Fruit fly (Drosophila melanogaster) Kc167 (cell line): ENCODE data around the gene tkv.

Source experiments
- Myc ChIP-seq: fragments of >200 bp; optimal IDR thresholded peaks from 2 replicates; lab custom pipeline; 2017; ENCODE audit warnings: missing external identifiers
- Sin3A ChIP-seq: fragments of >200 bp; optimal IDR thresholded peaks from 2 replicates; lab custom pipeline; 2018; ENCODE audit warnings: missing external identifiers
- h ChIP-seq: fragments of >200 bp; optimal IDR thresholded peaks from 3 replicates; lab custom pipeline; 2018; ENCODE audit warnings: missing external identifiers
- insv ChIP-seq: fragments of >200 bp; optimal IDR thresholded peaks from 3 replicates; lab custom pipeline; 2018; ENCODE audit warnings: missing external identifiers
- psq ChIP-seq: fragments of >200 bp; optimal IDR thresholded peaks from 2 replicates; lab custom pipeline; 2017; ENCODE audit warnings: missing external identifiers
- ttk ChIP-seq: sonication (Bioruptor generic); optimal IDR thresholded peaks from 2 replicates; lab custom pipeline; 2017; ENCODE audit warnings: missing external identifiers

tkv gene

DNA sequence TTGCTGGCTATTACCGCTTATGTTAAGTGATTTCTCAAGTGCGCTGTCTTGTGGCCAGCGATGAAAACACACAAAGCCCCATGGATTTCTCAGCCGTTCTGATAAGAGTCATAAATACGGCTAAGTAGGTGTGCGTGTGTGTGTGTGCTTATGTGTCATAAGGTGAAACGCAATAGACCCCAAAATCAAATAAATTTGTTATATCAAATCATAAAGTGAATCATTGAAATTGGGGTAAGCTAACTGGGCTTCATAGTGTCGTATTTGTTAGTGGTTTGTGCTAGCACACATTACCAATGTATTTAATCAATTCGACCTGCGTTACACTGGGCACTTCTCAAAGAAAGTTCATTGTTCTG, 28.4 kb upstream of the tkv start:
- TF ChIP-seq Myc (no peak), ttk (lab: Kevin White, UChicago) (no peak), psq (lab: Kevin White, UChicago) (no peak), insv (lab: Kevin White, UChicago) (no peak)

DNA sequence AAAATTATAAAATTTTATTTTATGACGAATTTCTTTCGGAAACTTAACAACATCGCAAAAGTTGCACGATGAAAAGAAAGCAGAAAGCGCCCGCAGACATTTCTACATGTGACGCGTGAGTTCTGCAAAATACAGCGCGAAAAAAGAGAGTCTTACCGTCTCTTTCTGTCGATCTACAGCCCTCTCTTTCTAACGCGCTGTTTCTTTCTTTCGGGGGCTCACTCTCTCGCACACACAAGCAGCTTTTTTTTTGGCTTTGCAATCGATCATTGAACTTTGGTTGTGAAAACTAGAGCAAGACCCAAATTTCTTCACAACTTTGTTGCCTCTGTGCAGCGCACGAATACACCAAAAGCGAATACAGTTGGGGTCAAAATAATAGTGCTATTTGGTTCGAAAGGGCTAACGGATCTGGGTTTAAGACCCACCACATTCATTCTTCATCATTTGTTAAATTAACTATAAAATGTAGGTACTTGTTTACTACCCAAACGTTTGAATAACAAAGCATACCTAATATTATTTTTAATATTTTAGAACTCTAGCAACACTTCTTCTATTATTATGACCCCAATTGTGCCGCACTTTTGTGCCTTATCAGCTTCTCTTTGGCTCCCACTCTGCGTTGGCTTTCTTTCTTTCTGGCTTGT, 27.9 kb upstream of the tkv start:
- TF ChIP-seq ttk (lab: Kevin White, UChicago): no peak
- no peak for TF ChIP-seq h
- TF ChIP-seq psq (lab: Kevin White, UChicago): no peak
- no peak for TF ChIP-seq Myc
- TF ChIP-seq insv (lab: Kevin White, UChicago): no peak
- no peak for TF ChIP-seq Sin3A

DNA sequence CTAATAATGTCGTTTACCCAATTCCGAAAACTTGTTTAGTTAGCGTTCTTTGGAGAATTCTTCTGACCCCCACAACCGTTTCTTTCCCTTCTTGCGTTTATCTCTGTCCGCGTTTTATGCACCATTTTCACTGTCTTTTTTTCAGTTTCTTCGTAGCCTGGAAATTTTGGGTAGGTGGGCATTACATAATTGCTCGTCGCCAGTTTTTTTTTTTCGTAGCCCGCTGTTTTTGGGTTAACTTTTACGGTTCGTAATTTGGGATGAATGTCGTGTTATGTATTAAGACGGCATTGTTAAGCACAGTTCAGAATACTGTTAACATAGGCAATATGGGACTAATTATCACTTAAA, 26.8 kb upstream of the tkv start:
- TF ChIP-seq Myc: no peak
- TF ChIP-seq psq (lab: Kevin White, UChicago): no peak
- TF ChIP-seq insv (lab: Kevin White, UChicago): no peak
- no peak for TF ChIP-seq h
- TF ChIP-seq ttk (lab: Kevin White, UChicago): no peak
- TF ChIP-seq Sin3A: no peak

DNA sequence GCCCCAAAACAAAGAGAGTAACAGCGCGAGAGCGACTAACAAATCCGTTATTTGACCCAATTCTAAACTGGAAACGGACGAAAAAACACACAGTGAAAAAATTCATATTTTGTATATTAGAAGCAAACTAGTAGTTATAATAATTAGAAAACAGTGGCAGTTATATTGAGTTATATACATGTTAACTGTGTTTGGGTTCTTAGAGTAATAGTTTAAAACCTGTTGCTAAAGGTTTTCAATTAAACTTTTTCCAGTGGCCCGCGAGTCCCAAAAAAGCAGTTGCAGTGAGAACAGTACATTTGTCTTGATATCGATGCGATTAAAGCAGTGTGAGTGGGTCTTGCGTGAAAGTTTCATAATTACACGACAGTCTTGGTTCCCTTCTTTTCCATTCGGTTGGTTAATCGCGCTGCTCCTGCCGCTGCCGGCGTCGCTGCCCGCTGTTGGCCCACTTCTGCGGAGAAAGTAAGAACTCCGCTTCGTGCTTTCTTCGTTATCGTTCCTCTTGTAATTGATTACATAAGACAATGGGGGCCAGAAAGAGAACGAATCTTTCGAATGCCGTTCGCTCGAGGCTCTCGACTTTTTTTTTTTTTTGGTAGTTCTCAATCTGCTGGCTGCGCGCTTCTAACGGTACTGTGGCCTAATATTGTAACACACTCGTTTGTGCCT, 26.2 kb upstream of the tkv start:
- TF ChIP-seq insv (lab: Kevin White, UChicago) (no peak), h (no peak), ttk (lab: Kevin White, UChicago) (no peak), psq (lab: Kevin White, UChicago) (no peak), Sin3A (no peak), Myc (no peak)

DNA sequence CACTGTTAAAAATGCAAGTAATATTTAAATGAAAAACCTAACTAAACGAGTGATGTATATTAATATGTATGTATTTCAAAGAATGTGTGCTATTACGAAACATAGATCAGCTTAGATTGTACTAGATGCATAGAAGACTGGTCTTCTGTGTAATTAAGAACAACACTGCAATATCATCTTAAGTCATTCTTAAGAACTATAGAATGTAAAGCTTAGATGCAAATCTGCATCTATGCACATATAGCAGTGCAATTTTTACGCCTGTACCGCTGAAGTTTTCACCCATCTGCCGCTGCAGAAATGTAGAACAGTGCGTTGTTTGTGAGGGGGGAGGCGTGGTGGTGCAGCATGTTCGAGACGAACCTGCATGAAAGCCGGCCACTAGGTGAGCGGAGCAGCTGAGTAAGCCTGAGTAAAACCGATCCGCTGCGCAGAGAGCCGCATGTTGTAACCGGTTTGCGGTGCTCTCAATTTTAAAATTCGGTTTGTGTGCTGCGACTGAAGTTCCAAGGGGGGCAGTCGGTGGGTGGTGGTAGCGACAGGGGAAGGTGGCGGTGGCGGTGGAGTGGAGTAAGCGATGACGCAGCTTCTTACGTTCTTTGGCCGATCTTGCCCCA, 25.6 kb upstream of the tkv start:
- TF ChIP-seq Myc: no peak
- no peak for TF ChIP-seq insv (lab: Kevin White, UChicago)
- no peak for TF ChIP-seq psq (lab: Kevin White, UChicago)
- TF ChIP-seq h: no peak
- no peak for TF ChIP-seq ttk (lab: Kevin White, UChicago)
- TF ChIP-seq Sin3A: no peak

DNA sequence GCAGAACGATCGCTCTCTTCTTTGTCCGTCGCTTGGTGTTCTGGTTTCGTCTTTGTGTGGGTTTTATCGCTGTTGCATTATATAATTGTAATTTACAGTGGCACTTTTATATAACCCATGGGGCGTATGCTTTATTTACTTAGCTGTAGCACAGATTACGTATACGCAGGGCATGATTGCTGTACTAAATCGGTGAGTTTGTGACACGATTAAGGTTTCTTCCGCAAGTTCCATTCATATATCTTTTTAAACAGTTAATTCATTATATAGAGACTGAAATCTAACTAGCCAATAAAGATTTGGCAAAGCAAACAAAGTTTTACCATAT, 24.0 kb upstream of the tkv start:
- TF ChIP-seq ttk (lab: Kevin White, UChicago) (no peak), insv (lab: Kevin White, UChicago) (no peak), h (no peak), Myc (no peak), Sin3A (no peak), psq (lab: Kevin White, UChicago) (no peak)

DNA sequence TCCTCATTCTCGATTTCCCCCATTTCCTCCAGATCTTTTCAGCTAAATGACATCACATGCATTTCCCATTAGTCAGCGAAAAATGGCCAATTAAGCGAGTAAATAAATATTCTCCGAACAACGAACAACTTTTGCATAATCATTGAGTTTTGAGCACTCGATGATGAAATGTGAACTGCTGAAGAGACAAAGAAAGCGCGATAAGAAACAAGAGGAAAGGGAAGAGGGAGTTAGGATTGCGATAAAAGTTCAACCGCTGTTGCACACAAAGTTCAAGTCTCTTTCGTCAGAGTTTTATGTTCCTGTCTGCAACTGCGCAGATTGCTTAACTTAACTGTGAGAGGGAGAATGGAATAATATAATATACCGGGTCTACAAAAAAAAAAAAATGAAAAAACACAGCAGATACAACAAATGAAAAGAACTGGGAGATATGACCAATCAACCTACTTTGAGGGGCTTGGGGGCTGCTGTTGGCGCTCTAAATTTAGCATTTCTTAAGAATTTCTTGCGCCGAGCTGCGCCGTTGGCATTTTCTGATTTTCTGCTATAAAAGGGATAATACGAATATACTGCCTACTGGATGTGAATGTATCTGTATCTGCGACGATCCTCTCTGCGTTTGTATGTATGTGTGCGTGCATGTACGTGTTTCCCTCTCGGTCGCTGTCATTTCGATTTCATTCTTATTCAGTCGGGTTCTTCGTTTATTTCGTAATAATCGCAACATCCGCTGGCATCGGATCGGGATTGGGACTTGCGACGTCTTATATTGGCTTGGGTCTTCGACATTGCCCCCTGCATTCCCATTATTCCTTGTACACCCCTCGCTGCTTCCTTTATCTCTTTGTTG, 23.4 kb upstream of the tkv start:
- no peak for TF ChIP-seq psq (lab: Kevin White, UChicago)
- TF ChIP-seq Myc: no peak
- TF ChIP-seq Sin3A: no peak
- TF ChIP-seq insv (lab: Kevin White, UChicago): no peak
- no peak for TF ChIP-seq h
- no peak for TF ChIP-seq ttk (lab: Kevin White, UChicago)

DNA sequence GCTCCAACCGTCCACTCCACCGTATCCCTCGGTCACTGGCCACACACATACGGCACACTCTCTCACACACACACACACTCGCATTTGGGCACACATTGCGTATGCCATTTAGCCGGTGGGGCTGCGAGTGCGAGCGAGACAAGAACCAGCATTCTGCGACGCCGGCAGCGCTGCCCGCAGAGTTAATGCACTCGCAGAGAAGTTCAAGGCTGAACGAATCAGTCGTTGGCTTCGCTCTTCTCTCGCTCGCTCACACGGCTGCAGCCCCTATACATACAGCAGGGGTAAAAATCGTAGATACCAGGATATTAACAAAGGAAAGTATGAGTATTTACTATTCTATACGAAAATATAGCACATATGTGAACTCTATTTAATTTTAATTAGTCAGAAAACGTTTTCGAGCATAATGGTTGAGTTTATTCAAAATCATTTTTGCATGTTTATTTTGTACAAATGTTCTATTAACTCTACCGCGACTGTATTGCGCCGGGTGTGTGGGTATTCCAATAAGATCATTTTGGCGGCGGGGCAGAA, 21.9 kb upstream of the tkv start:
- no peak for TF ChIP-seq ttk (lab: Kevin White, UChicago)
- TF ChIP-seq insv (lab: Kevin White, UChicago): no peak
- no peak for TF ChIP-seq h
- no peak for TF ChIP-seq psq (lab: Kevin White, UChicago)
- no peak for TF ChIP-seq Sin3A
- TF ChIP-seq Myc: no peak

DNA sequence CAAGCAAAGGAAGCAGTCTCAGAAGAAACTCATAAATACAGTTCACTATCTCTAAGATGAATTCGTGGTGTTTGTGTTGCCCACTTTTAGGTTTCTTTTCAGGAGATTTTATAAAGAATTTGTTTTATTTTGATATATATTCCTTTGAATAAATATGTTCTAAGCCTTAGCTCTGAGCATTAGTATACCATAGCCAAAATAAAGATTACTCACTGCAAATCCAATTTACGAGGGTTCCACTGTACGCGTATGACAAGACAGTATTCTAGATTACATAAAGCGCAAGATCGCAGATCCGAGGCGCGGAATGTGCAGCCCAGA, 21.4 kb upstream of the tkv start:
- no peak for TF ChIP-seq insv (lab: Kevin White, UChicago)
- no peak for TF ChIP-seq ttk (lab: Kevin White, UChicago)
- TF ChIP-seq Myc: no peak
- no peak for TF ChIP-seq h
- no peak for TF ChIP-seq Sin3A
- no peak for TF ChIP-seq psq (lab: Kevin White, UChicago)

DNA sequence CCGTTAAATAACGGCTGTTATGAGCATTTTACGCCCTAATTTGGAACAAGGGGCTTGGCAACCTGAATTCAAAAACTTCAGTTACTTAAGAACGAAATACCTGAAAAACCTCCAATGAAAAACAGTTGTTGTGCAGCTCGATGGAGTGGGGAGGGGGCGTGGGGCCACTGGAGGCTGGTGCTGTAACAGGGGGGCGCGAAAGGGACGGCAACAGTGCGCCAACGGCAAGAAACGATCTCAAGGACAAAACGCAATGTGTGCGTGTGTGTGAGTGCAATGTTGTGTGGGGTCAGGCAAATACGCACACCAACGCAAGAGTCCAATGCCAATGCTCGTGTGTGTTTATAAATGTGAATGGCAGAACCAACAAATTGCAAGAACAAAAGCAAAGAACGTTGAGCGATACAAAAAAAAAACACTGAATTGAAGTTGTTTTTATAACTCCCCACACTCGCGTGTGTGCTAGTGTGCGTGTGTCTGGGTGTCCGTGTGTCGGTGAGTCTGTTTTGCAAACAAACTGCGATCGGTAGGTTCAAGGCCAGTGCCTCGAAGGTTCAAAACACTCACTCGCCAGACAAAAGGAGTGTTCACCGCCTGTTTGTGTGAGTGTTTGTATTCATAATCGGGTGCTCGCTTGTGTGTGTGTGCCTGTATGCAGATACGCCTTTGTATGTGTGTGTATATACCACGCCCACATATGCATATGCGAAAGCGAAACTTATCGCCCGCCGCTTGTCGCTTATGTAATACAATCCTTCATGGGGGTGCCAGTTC, 20.9 kb upstream of the tkv start:
- no peak for TF ChIP-seq insv (lab: Kevin White, UChicago)
- TF ChIP-seq psq (lab: Kevin White, UChicago): no peak
- no peak for TF ChIP-seq h
- no peak for TF ChIP-seq Myc
- TF ChIP-seq Sin3A: no peak
- no peak for TF ChIP-seq ttk (lab: Kevin White, UChicago)

DNA sequence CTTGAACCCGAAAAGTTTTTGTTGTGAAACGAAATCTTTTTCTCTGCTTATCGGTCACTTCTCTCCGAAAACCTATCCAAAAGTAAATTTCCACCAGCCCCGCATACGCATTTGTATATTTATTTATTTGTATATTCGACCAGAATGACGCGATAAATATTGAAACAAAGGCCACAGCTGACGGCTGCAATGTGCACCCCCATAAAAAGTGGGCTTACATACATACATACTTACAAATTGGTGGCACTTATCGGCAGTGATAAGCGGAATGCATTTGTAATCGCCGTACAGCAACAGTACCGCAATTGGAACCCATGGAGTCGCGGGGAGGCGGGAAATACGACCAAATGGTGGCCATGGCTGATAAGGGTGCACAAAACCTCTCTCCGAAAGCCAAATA, 20.0 kb upstream of the tkv start:
- no peak for TF ChIP-seq Myc
- TF ChIP-seq psq (lab: Kevin White, UChicago): no peak
- TF ChIP-seq Sin3A: no peak
- TF ChIP-seq ttk (lab: Kevin White, UChicago): no peak
- no peak for TF ChIP-seq h
- TF ChIP-seq insv (lab: Kevin White, UChicago): no peak

DNA sequence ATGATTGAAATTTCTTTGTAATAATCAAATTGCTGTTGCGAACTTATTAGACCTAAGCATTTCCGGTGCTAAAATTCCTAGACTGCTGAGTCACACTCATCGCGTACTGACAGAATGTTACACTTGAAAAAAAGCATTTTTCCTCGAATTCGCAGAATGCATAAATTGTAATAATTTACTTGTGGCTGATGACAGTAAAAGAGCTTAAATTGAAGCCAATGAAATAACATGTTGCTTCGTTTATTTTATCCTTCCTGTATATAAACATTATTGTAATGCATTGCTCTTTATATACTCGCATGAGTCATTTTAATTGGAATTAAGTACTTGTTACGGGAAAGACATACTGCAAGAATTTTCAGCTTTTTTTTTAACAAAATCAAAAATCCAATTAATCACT, 19.3 kb upstream of the tkv start:
- TF ChIP-seq psq (lab: Kevin White, UChicago) (no peak), h (no peak), ttk (lab: Kevin White, UChicago) (no peak), Myc (no peak), Sin3A (no peak), insv (lab: Kevin White, UChicago) (no peak)
